Fruit fly (Drosophila melanogaster) whole organism, prepupa: ENCODE data around the gene Lgr4.

ENCODE experiments used
- CG10669 ChIP-seq: fragments of 200-800 bp; sonication (Bioruptor generic); optimal IDR thresholded peaks from 3 replicates; lab custom pipeline; 2018; ENCODE audit warnings: missing biosample characterization, mild to moderate bottlenecking, missing genetic modification characterization, moderate library complexity
- CG11294 ChIP-seq: fragments of 200-800 bp; sonication (Bioruptor generic); IDR thresholded peaks from 2 replicates; pipeline ENCODE4 v1.3.6; 2022; ENCODE audit warnings: missing biosample characterization, missing genetic modification characterization
- CG11762 ChIP-seq: fragments of 200-800 bp; sonication (Bioruptor generic); optimal IDR thresholded peaks from 3 replicates; lab custom pipeline; 2016; ENCODE audit warnings: missing biosample characterization, missing genetic modification characterization; ENCODE audit not compliant: insufficient read depth
- CG15336 ChIP-seq: fragments of 200-800 bp; sonication (Bioruptor generic); IDR thresholded peaks from 2 replicates; pipeline ENCODE4 v1.3.6; 2022; ENCODE audit warnings: missing biosample characterization, missing genetic modification characterization
- CG1621 ChIP-seq: fragments of 200-800 bp; sonication (Bioruptor generic); optimal IDR thresholded peaks from 3 replicates; lab custom pipeline; 2018; ENCODE audit warnings: missing biosample characterization, mild to moderate bottlenecking, missing genetic modification characterization
- CG16779 ChIP-seq: fragments of 200-800 bp; sonication (Bioruptor generic); optimal IDR thresholded peaks from 3 replicates; lab custom pipeline; 2017; ENCODE audit warnings: missing biosample characterization, mild to moderate bottlenecking, missing genetic modification characterization
- CG3032 ChIP-seq: fragments of 200-800 bp; optimal IDR thresholded peaks from 2 replicates; lab custom pipeline; 2019; ENCODE audit warnings: missing biosample characterization, mild to moderate bottlenecking, missing genetic modification characterization, moderate library complexity
- CG32006 ChIP-seq: fragments of 200-800 bp; sonication (Bioruptor generic); optimal IDR thresholded peaks from 3 replicates; lab custom pipeline; 2017; ENCODE audit warnings: missing biosample characterization, mild to moderate bottlenecking, missing genetic modification characterization
- CG34406 ChIP-seq: fragments of 200-800 bp; sonication (Bioruptor generic); optimal IDR thresholded peaks from 3 replicates; lab custom pipeline; 2016; ENCODE audit warnings: missing biosample characterization, missing genetic modification characterization
- CG3919 ChIP-seq: fragments of 200-800 bp; sonication (Bioruptor generic); optimal IDR thresholded peaks from 3 replicates; lab custom pipeline; 2016; ENCODE audit warnings: missing biosample characterization, missing genetic modification characterization
- CG4318 ChIP-seq: fragments of 200-800 bp; sonication (Bioruptor generic); optimal IDR thresholded peaks from 3 replicates; lab custom pipeline; 2017; ENCODE audit warnings: missing biosample characterization, mild to moderate bottlenecking, missing genetic modification characterization
- CG6163 ChIP-seq: fragments of 200-800 bp; sonication (Bioruptor generic); IDR thresholded peaks from 3 replicates; pipeline ENCODE4 v1.3.6; 2022; ENCODE audit warnings: missing biosample characterization, missing genetic modification characterization
- CG6276 ChIP-seq: fragments of 200-800 bp; sonication (Bioruptor generic); optimal IDR thresholded peaks from 2 replicates; lab custom pipeline; 2017; ENCODE audit warnings: missing biosample characterization, mild to moderate bottlenecking, missing genetic modification characterization
- CG6808 ChIP-seq: fragments of 200-800 bp; sonication (Bioruptor generic); optimal IDR thresholded peaks from 3 replicates; lab custom pipeline; 2017; ENCODE audit warnings: missing biosample characterization, missing genetic modification characterization, mild to moderate bottlenecking, moderate library complexity, missing genetic modification reagents
- CG6854 ChIP-seq: fragments of 200-800 bp; sonication (Bioruptor generic); optimal IDR thresholded peaks from 2 replicates; lab custom pipeline; 2017; ENCODE audit warnings: missing biosample characterization, mild to moderate bottlenecking, missing genetic modification characterization
- CG7368 ChIP-seq: fragments of 200-800 bp; sonication (Bioruptor generic); optimal IDR thresholded peaks from 3 replicates; lab custom pipeline; 2016; ENCODE audit warnings: missing biosample characterization, missing genetic modification characterization
- CG8119 ChIP-seq: fragments of 200-800 bp; sonication (Bioruptor generic); IDR thresholded peaks from 3 replicates; pipeline ENCODE4 v1.3.6; 2022; ENCODE audit warnings: missing biosample characterization, missing genetic modification characterization
- CG8319 ChIP-seq: fragments of 200-800 bp; sonication (Bioruptor generic); optimal IDR thresholded peaks from 3 replicates; lab custom pipeline; 2016; ENCODE audit warnings: missing biosample characterization, missing genetic modification characterization
- CG8632 ChIP-seq: fragments of 200-800 bp; sonication (Bioruptor generic); optimal IDR thresholded peaks from 3 replicates; lab custom pipeline; 2016; ENCODE audit warnings: missing biosample characterization, missing genetic modification characterization
- CG9139 ChIP-seq: fragments of 200-800 bp; sonication (Bioruptor generic); optimal IDR thresholded peaks from 3 replicates; lab custom pipeline; 2017; ENCODE audit warnings: missing biosample characterization, mild to moderate bottlenecking, missing genetic modification characterization
- Eip75B ChIP-seq: fragments of 200-800 bp; sonication (Bioruptor generic); optimal IDR thresholded peaks from 3 replicates; lab custom pipeline; 2016; ENCODE audit warnings: missing biosample characterization, missing genetic modification characterization
- Eip78C ChIP-seq: fragments of 200-800 bp; sonication (Bioruptor generic); peaks from one replicate; lab custom pipeline; 2016; ENCODE audit warnings: missing biosample characterization, missing genetic modification characterization
- Eip93F ChIP-seq: fragments of 200-800 bp; sonication (Bioruptor generic); optimal IDR thresholded peaks from 2 replicates; lab custom pipeline; 2016; ENCODE audit warnings: missing biosample characterization, mild to moderate bottlenecking, missing genetic modification characterization
- Ets21C ChIP-seq: fragments of 200-800 bp; sonication (Bioruptor generic); optimal IDR thresholded peaks from 3 replicates; lab custom pipeline; 2016; ENCODE audit warnings: missing biosample characterization, missing genetic modification characterization
- Ets96B ChIP-seq: fragments of 200-800 bp; optimal IDR thresholded peaks from 2 replicates; lab custom pipeline; 2019; ENCODE audit warnings: missing biosample characterization, mild to moderate bottlenecking, missing genetic modification characterization, moderate library complexity
- Gug ChIP-seq: fragments of 200-800 bp; sonication (Bioruptor generic); IDR thresholded peaks from 2 replicates; pipeline ENCODE4 v1.3.6; 2022; ENCODE audit warnings: missing biosample characterization, missing genetic modification characterization
- Hr38 ChIP-seq: sonication (Bioruptor generic); optimal IDR thresholded peaks from 2 replicates; lab custom pipeline; 2016; ENCODE audit warnings: missing biosample characterization, missing genetic modification characterization
- Hr39 ChIP-seq: fragments of 200-800 bp; sonication (Bioruptor generic); optimal IDR thresholded peaks from 2 replicates; lab custom pipeline; 2016; ENCODE audit warnings: missing biosample characterization, missing genetic modification characterization
- Hr4 ChIP-seq: fragments of 200-800 bp; sonication (Bioruptor generic); optimal IDR thresholded peaks from 3 replicates; lab custom pipeline; 2016; ENCODE audit warnings: missing biosample characterization, missing genetic modification characterization
- Lpt ChIP-seq: fragments of 200-800 bp; sonication (Bioruptor generic); optimal IDR thresholded peaks from 3 replicates; lab custom pipeline; 2016; ENCODE audit warnings: missing biosample characterization, missing genetic modification characterization
- Smox ChIP-seq: fragments of 200-800 bp; sonication (Bioruptor generic); optimal IDR thresholded peaks from 3 replicates; lab custom pipeline; 2016; ENCODE audit warnings: missing biosample characterization, missing genetic modification characterization
- Sox102F ChIP-seq: fragments of 200-800 bp; sonication (Bioruptor generic); optimal IDR thresholded peaks from 2 replicates; lab custom pipeline; 2016; ENCODE audit warnings: missing biosample characterization, mild to moderate bottlenecking, missing genetic modification characterization
- Sox14 ChIP-seq: fragments of 200-800 bp; sonication (Bioruptor generic); optimal IDR thresholded peaks from 3 replicates; lab custom pipeline; 2016; ENCODE audit warnings: missing biosample characterization, missing genetic modification characterization
- achi ChIP-seq: fragments of 200-800 bp; sonication (Bioruptor generic); optimal IDR thresholded peaks from 3 replicates; lab custom pipeline; 2016; ENCODE audit warnings: missing biosample characterization, missing genetic modification characterization
- cyc ChIP-seq: fragments of 200-800 bp; sonication (Bioruptor generic); optimal IDR thresholded peaks from 3 replicates; lab custom pipeline; 2016; ENCODE audit warnings: missing biosample characterization, missing genetic modification characterization
- dac ChIP-seq: fragments of 200-800 bp; sonication (Bioruptor generic); optimal IDR thresholded peaks from 2 replicates; lab custom pipeline; 2017; ENCODE audit warnings: missing biosample characterization, mild to moderate bottlenecking, missing genetic modification characterization
- eg ChIP-seq: fragments of 200-800 bp; sonication (Bioruptor generic); IDR thresholded peaks from 3 replicates; pipeline ENCODE4 v1.3.6; 2022; ENCODE audit warnings: missing biosample characterization, missing genetic modification characterization
- fd59A ChIP-seq: fragments of 200-800 bp; sonication (Bioruptor generic); optimal IDR thresholded peaks from 2 replicates; lab custom pipeline; 2017; ENCODE audit warnings: missing biosample characterization, mild to moderate bottlenecking, missing genetic modification characterization, missing genetic modification reagents
- fd85E ChIP-seq: fragments of 200-800 bp; sonication (Bioruptor generic); optimal IDR thresholded peaks from 3 replicates; lab custom pipeline; 2016; ENCODE audit warnings: missing biosample characterization, missing genetic modification characterization
- lz ChIP-seq: fragments of 200-800 bp; sonication (Bioruptor generic); optimal IDR thresholded peaks from 3 replicates; lab custom pipeline; 2016; ENCODE audit warnings: missing biosample characterization, missing genetic modification characterization
- pdm3 ChIP-seq: fragments of 200-800 bp; sonication (Bioruptor generic); optimal IDR thresholded peaks from 3 replicates; lab custom pipeline; 2016; ENCODE audit warnings: missing biosample characterization, missing genetic modification characterization
- salr ChIP-seq, 2 experiments: fragments of 200-800 bp; sonication (Bioruptor generic); optimal IDR thresholded peaks; 3 replicates each; lab custom pipeline; 2016 to 2018; ENCODE audit warnings: missing biosample characterization in 2 of 2, missing genetic modification characterization in 2 of 2, mild to moderate bottlenecking in 1 of 2
- spab ChIP-seq: fragments of 200-800 bp; sonication (Bioruptor generic); optimal IDR thresholded peaks from 2 replicates; lab custom pipeline; 2017; ENCODE audit warnings: missing biosample characterization, mild to moderate bottlenecking, missing genetic modification characterization, missing genetic modification reagents
- ss ChIP-seq, 2 experiments: fragments of 200-800 bp; sonication (Bioruptor generic); optimal IDR thresholded peaks; 2 replicates in 1 of 2; 3 replicates in 1 of 2; lab custom pipeline; 2017 to 2018; ENCODE audit warnings: mild to moderate bottlenecking in 2 of 2, missing biosample characterization in 2 of 2, missing genetic modification characterization in 2 of 2, moderate library complexity in 1 of 2
- svp ChIP-seq: fragments of 200-800 bp; sonication (Bioruptor generic); peaks from one replicate; lab custom pipeline; 2016; ENCODE audit warnings: missing biosample characterization, missing genetic modification characterization
- topi ChIP-seq: fragments of 200-800 bp; sonication (Bioruptor generic); optimal IDR thresholded peaks from 3 replicates; lab custom pipeline; 2016; ENCODE audit warnings: missing biosample characterization, missing genetic modification characterization

The Lgr4 gene

dm6 chrX:13233811-13234737 lies 45.1 kb upstream of the Lgr4 start (continued):
- TF ChIP-seq Ets21C (GFP tag; lab: Kevin White, UChicago): peak; percentile 37
- TF ChIP-seq Hr38 (GFP tag; lab: Kevin White, UChicago): no peak
- TF ChIP-seq cyc (GFP tag; lab: Kevin White, UChicago): peak; percentile 81
- TF ChIP-seq CG6163 (GFP tag; lab: Robert Waterston, UW): peak; percentile 91
- TF ChIP-seq Ets96B (tag; lab: Kevin White, UChicago): peak; percentile 88
- TF ChIP-seq CG11294 (GFP tag; lab: Robert Waterston, UW): no peak
- peak; percentile 74 for TF ChIP-seq lz
- TF ChIP-seq spab (GFP tag; lab: Kevin White, UChicago): peak; percentile 76
- peak; percentile 96 for TF ChIP-seq Eip78C (GFP tag; lab: Kevin White, UChicago)
- peak; percentile 69 for TF ChIP-seq CG1621 (tag; lab: Kevin White, UChicago)
- TF ChIP-seq Gug: peak; percentile 56; the same call in 1 of the 2 replicates
- peak; percentile 77 for TF ChIP-seq fd59A (GFP tag; lab: Kevin White, UChicago)
- TF ChIP-seq Eip93F: peak; percentile 39
- peak; percentile 63; the same call in 2 of the 3 replicates for TF ChIP-seq CG8119 (GFP tag; lab: Robert Waterston, UW)
- peak; percentile 74 for TF ChIP-seq CG11762
- TF ChIP-seq salr (GFP tag; optimal IDR thresholded peaks at IDR 0.05; lab: Kevin White, UChicago): peak; percentile 39 to 61
- peak; percentile 85 for TF ChIP-seq Eip75B (GFP tag; lab: Kevin White, UChicago)
- peak; percentile 90 for TF ChIP-seq svp (GFP tag; lab: Kevin White, UChicago)
- TF ChIP-seq, all 60 proteins: peak for 55

- TF ChIP-seq pdm3 (peak; percentile 23), CG32006 (GFP tag; lab: Kevin White, UChicago) (peak; percentile 68), cyc (GFP tag; lab: Kevin White, UChicago) (no peak), CG6854 (no peak), Sox14 (GFP tag; lab: Kevin White, UChicago) (no peak), Hr4 (GFP tag; lab: Kevin White, UChicago) (peak; percentile 68), CG11294 (GFP tag; lab: Robert Waterston, UW) (peak; percentile 65), ss (GFP tag; optimal IDR thresholded peaks at IDR 0.05; lab: Kevin White, UChicago) (no peak), Gug (peak; percentile 58), Ets21C (GFP tag; lab: Kevin White, UChicago) (no peak), CG8632 (GFP tag; lab: Kevin White, UChicago) (no peak), CG6808 (no peak), eg (GFP tag; lab: Robert Waterston, UW) (peak; percentile 64), CG7368 (GFP tag; lab: Kevin White, UChicago) (no peak), CG34406 (no peak), Lpt (GFP tag; lab: Kevin White, UChicago) (peak; percentile 5), Hr39 (no peak), CG16779 (tag; lab: Kevin White, UChicago) (no peak), Hr38 (GFP tag; lab: Kevin White, UChicago) (no peak), Sox102F (GFP tag; lab: Kevin White, UChicago) (no peak), achi (GFP tag; lab: Kevin White, UChicago) (no peak), CG4318 (peak; percentile 53), Smox (GFP tag; lab: Kevin White, UChicago) (no peak), CG10669 (no peak), CG6276 (GFP tag; lab: Kevin White, UChicago) (peak; percentile 21), salr (GFP tag; optimal IDR thresholded peaks at IDR 0.05; lab: Kevin White, UChicago) (no peak), CG3919 (peak; percentile 14), CG15336 (peak; percentile 62), topi (GFP tag; lab: Kevin White, UChicago) (no peak), dac (GFP tag; lab: Kevin White, UChicago) (peak; percentile 61), fd85E (GFP tag; lab: Kevin White, UChicago) (no peak), CG9139 (GFP tag; lab: Kevin White, UChicago) (no peak), CG8319 (GFP tag; lab: Kevin White, UChicago) (no peak), CG3032 (tag; lab: Kevin White, UChicago) (no peak), svp (GFP tag; lab: Kevin White, UChicago) (peak; percentile 55), CG8119 (GFP tag; lab: Robert Waterston, UW) (peak; percentile 49; the same call in 1 of the 3 replicates)
Measured at dm6 chrX:13232406-13233195, 43.6 kb upstream of the Lgr4 start.
